Worm (Caenorhabditis elegans) whole organism, L4 larva: ENCODE results near the gene K10H10.9.

Experiments used
- D1046.2 ChIP-seq: fragments of 200-800 bp; sonication (Bioruptor generic); IDR thresholded peaks from 2 replicates; pipeline ENCODE4 v1.3.6; 2022; ENCODE audit warnings: missing genetic modification characterization, missing compliant biosample characterization
- F37D6.2 ChIP-seq: sonication (generic microtip); optimal IDR thresholded peaks from 2 replicates; lab custom pipeline; 2016; ENCODE audit warnings: mild to moderate bottlenecking, missing genetic modification characterization, missing compliant biosample characterization
- T26A8.4 ChIP-seq: fragments of 200-800 bp; sonication (Bioruptor generic); IDR thresholded peaks from 2 replicates; pipeline ENCODE4 v1.3.6; 2022; ENCODE audit warnings: missing genetic modification characterization, missing compliant biosample characterization
- aha-1 ChIP-seq: fragments of 150-350 bp; peaks from one replicate; lab custom pipeline; 2014; ENCODE audit warnings: missing biosample characterization, missing genetic modification characterization
- aly-2 ChIP-seq: sonication (generic microtip); optimal IDR thresholded peaks from 2 replicates; lab custom pipeline; 2018; ENCODE audit warnings: missing biosample characterization, missing genetic modification characterization
- ama-1 ChIP-seq: fragments of 150-350 bp; optimal IDR thresholded peaks from 2 replicates; lab custom pipeline; 2014; ENCODE audit warnings: inconsistent platforms, mixed read lengths
- ceh-20 ChIP-seq: fragments of 200-800 bp; sonication (Bioruptor generic); IDR thresholded peaks from 2 replicates; pipeline ENCODE4 v1.3.6; 2022; ENCODE audit warnings: missing genetic modification reagents, missing genetic modification characterization, missing compliant biosample characterization
- ceh-32 ChIP-seq: sonication (generic microtip); optimal IDR thresholded peaks from 2 replicates; lab custom pipeline; 2016; ENCODE audit warnings: mild to moderate bottlenecking, missing genetic modification characterization, missing compliant biosample characterization; ENCODE audit not compliant: poor library complexity
- ces-1 ChIP-seq: fragments of 150-350 bp; sonication (generic microtip); optimal IDR thresholded peaks from 4 replicates; lab custom pipeline; 2014; ENCODE audit warnings: missing biosample characterization, missing genetic modification reagents, missing genetic modification characterization
- daf-12 ChIP-seq: fragments of 150-350 bp; optimal IDR thresholded peaks from 2 replicates; lab custom pipeline; 2014; ENCODE audit warnings: missing biosample characterization, missing genetic modification reagents, missing genetic modification characterization
- daf-19 ChIP-seq: fragments of 200-800 bp; sonication (Bioruptor generic); conservative IDR thresholded peaks from 2 replicates; pipeline ENCODE4 v1.3.6; 2022; ENCODE audit warnings: missing genetic modification characterization, missing compliant biosample characterization
- dmd-6 ChIP-seq: fragments of 200-800 bp; sonication (Bioruptor generic); IDR thresholded peaks from 2 replicates; pipeline ENCODE4 v1.3.6; 2022; ENCODE audit warnings: missing genetic modification reagents, missing genetic modification characterization, missing compliant biosample characterization
- dmd-9 ChIP-seq: fragments of 200-800 bp; sonication (Bioruptor generic); IDR thresholded peaks from 2 replicates; pipeline ENCODE4 v1.3.6; 2022; ENCODE audit warnings: missing genetic modification reagents, missing genetic modification characterization, missing compliant biosample characterization
- dpl-1 ChIP-seq: fragments of 150-350 bp; optimal IDR thresholded peaks from 2 replicates; lab custom pipeline; 2014; ENCODE audit warnings: missing biosample characterization, missing genetic modification reagents, missing genetic modification characterization
- dve-1 ChIP-seq: sonication (generic microtip); optimal IDR thresholded peaks from 2 replicates; lab custom pipeline; 2017; ENCODE audit warnings: antibody characterized with exemption, mild to moderate bottlenecking, missing genetic modification characterization, missing compliant biosample characterization; ENCODE audit not compliant: insufficient read depth
- fkh-10 ChIP-seq: fragments of 150-350 bp; optimal IDR thresholded peaks from 2 replicates; lab custom pipeline; 2014; ENCODE audit warnings: missing biosample characterization, missing genetic modification reagents, missing genetic modification characterization
- hif-1 ChIP-seq, 2 experiments: sonication (generic microtip); optimal IDR thresholded peaks; 2 replicates each; lab custom pipeline; 2016 to 2017; ENCODE audit warnings: missing compliant biosample characterization in 2 of 2, missing genetic modification characterization in 2 of 2, missing genetic modification reagents in 2 of 2, missing genotype in 2 of 2, mild to moderate bottlenecking in 1 of 2
- hlh-11 ChIP-seq: fragments of 200-800 bp; sonication (Bioruptor generic); optimal IDR thresholded peaks from 2 replicates; lab custom pipeline; 2018; ENCODE audit warnings: mild to moderate bottlenecking, missing genetic modification characterization, missing compliant biosample characterization
- hlh-30 ChIP-seq: sonication (generic microtip); optimal IDR thresholded peaks from 2 replicates; lab custom pipeline; 2017; ENCODE audit warnings: antibody characterized with exemption, mild to moderate bottlenecking, missing genetic modification characterization, missing compliant biosample characterization; ENCODE audit not compliant: insufficient read depth
- hmg-1.1 ChIP-seq: fragments of 200-800 bp; sonication (Bioruptor generic); IDR thresholded peaks from 2 replicates; pipeline ENCODE4 v1.3.6; 2022; ENCODE audit warnings: missing genetic modification reagents, missing genetic modification characterization, missing compliant biosample characterization
- lim-7 ChIP-seq: fragments of 200-800 bp; sonication (Bioruptor generic); IDR thresholded peaks from 2 replicates; pipeline ENCODE4 v1.3.6; 2022; ENCODE audit warnings: missing genetic modification characterization, missing compliant biosample characterization
- lin-1 ChIP-seq: fragments of 200-800 bp; sonication (Bioruptor generic); IDR thresholded peaks from 2 replicates; pipeline ENCODE4 v1.3.6; 2022; ENCODE audit warnings: missing genetic modification reagents, missing genetic modification characterization, missing compliant biosample characterization
- lin-13 ChIP-seq: fragments of 150-350 bp; optimal IDR thresholded peaks from 2 replicates; lab custom pipeline; 2014; ENCODE audit warnings: missing biosample characterization, missing genetic modification reagents, missing genetic modification characterization
- lin-15B ChIP-seq: fragments of 150-350 bp; sonication (generic microtip); optimal IDR thresholded peaks from 3 replicates; lab custom pipeline; 2014; ENCODE audit warnings: missing biosample characterization, missing genetic modification characterization
- lin-38 ChIP-seq: fragments of 200-800 bp; sonication (Bioruptor generic); IDR thresholded peaks from 2 replicates; pipeline ENCODE4 v1.3.6; 2022; ENCODE audit warnings: missing genetic modification reagents, missing genetic modification characterization, missing compliant biosample characterization
- lsy-2 ChIP-seq, 2 experiments: fragments of 150-350 bp in 1 of 2; sonication (generic microtip) in 1 of 2; optimal IDR thresholded peaks; 2 replicates each; lab custom pipeline; 2014 to 2017; ENCODE audit warnings: missing biosample characterization in 2 of 2, missing genetic modification characterization in 2 of 2
- madf-5 ChIP-seq, 2 experiments: fragments of 200-800 bp; sonication (Bioruptor generic); IDR thresholded peaks; 2 replicates each; pipeline ENCODE4 v1.3.6; 2022; ENCODE audit warnings: missing compliant biosample characterization in 2 of 2, missing genetic modification characterization in 2 of 2
- mdl-1 ChIP-seq, 2 experiments: fragments of 150-350 bp in 1 of 2; sonication (generic microtip) in 1 of 2; optimal IDR thresholded peaks; 2 replicates each; lab custom pipeline; 2014 to 2017; ENCODE audit warnings: missing biosample characterization in 2 of 2, missing genetic modification characterization in 2 of 2
- mep-1 ChIP-seq: fragments of 150-350 bp; sonication (generic microtip); optimal IDR thresholded peaks from 3 replicates; lab custom pipeline; 2014; ENCODE audit warnings: missing biosample characterization, missing genetic modification characterization
- mes-2 ChIP-seq: sonication (generic microtip); optimal IDR thresholded peaks from 2 replicates; lab custom pipeline; 2016; ENCODE audit warnings: missing genotype, mild to moderate bottlenecking, missing genetic modification characterization, missing compliant biosample characterization; ENCODE audit not compliant: poor library complexity, severe bottlenecking
- mxl-3 ChIP-seq: fragments of 200-800 bp; sonication (Bioruptor generic); optimal IDR thresholded peaks from 2 replicates; lab custom pipeline; 2018; ENCODE audit warnings: mild to moderate bottlenecking, missing genetic modification characterization, missing compliant biosample characterization
- nhr-102 ChIP-seq: sonication (generic microtip); optimal IDR thresholded peaks from 2 replicates; lab custom pipeline; 2016; ENCODE audit warnings: mild to moderate bottlenecking, missing genetic modification characterization, moderate library complexity, missing compliant biosample characterization
- nhr-11 ChIP-seq: fragments of 150-350 bp; optimal IDR thresholded peaks from 2 replicates; lab custom pipeline; 2014; ENCODE audit warnings: missing biosample characterization, missing genetic modification characterization
- nhr-111 ChIP-seq: fragments of 200-800 bp; sonication (Bioruptor generic); optimal IDR thresholded peaks from 2 replicates; lab custom pipeline; 2018; ENCODE audit warnings: mild to moderate bottlenecking, missing genetic modification characterization, missing compliant biosample characterization
- nhr-28 ChIP-seq: fragments of 150-350 bp; optimal IDR thresholded peaks from 2 replicates; lab custom pipeline; 2014; ENCODE audit warnings: missing biosample characterization, missing genetic modification characterization
- nhr-41 ChIP-seq: fragments of 200-800 bp; sonication (Bioruptor generic); IDR thresholded peaks from 2 replicates; pipeline ENCODE4 v1.3.6; 2022; ENCODE audit warnings: missing genetic modification reagents, missing genetic modification characterization, missing compliant biosample characterization
- nhr-42 ChIP-seq: fragments of 200-800 bp; sonication (Bioruptor generic); IDR thresholded peaks from 2 replicates; pipeline ENCODE4 v1.3.6; 2022; ENCODE audit warnings: missing genetic modification characterization, missing compliant biosample characterization
- nhr-48 ChIP-seq: sonication (generic microtip); optimal IDR thresholded peaks from 2 replicates; lab custom pipeline; 2016; ENCODE audit warnings: mild to moderate bottlenecking, missing genetic modification characterization, missing compliant biosample characterization
- nhr-77 ChIP-seq: fragments of 150-350 bp; optimal IDR thresholded peaks from 2 replicates; lab custom pipeline; 2014; ENCODE audit warnings: missing biosample characterization, missing genetic modification characterization
- pqm-1 ChIP-seq: sonication (generic microtip); optimal IDR thresholded peaks from 2 replicates; lab custom pipeline; 2017; ENCODE audit warnings: missing biosample characterization, missing genetic modification characterization
- rbr-2 ChIP-seq: sonication (generic microtip); optimal IDR thresholded peaks from 2 replicates; lab custom pipeline; 2016; ENCODE audit warnings: missing genotype, missing genetic modification characterization, missing compliant biosample characterization
- snpc-1.2 ChIP-seq: fragments of 200-800 bp; sonication (Bioruptor generic); IDR thresholded peaks from 2 replicates; pipeline ENCODE4 v1.3.6; 2022; ENCODE audit warnings: missing genetic modification reagents, missing genetic modification characterization, missing compliant biosample characterization
- spr-1 ChIP-seq: sonication (generic microtip); optimal IDR thresholded peaks from 2 replicates; lab custom pipeline; 2016; ENCODE audit warnings: mild to moderate bottlenecking, missing genetic modification characterization, missing compliant biosample characterization
- spr-3 ChIP-seq: fragments of 200-800 bp; sonication (Bioruptor generic); optimal IDR thresholded peaks from 2 replicates; lab custom pipeline; 2018; ENCODE audit warnings: mild to moderate bottlenecking, missing genetic modification characterization, missing compliant biosample characterization
- tra-1 ChIP-seq: fragments of 200-800 bp; sonication (Bioruptor generic); IDR thresholded peaks from 2 replicates; pipeline ENCODE4 v1.3.6; 2022; ENCODE audit warnings: missing genetic modification reagents, missing genetic modification characterization, missing compliant biosample characterization
- vab-7 ChIP-seq: fragments of 200-800 bp; sonication (Bioruptor generic); IDR thresholded peaks from 2 replicates; pipeline ENCODE4 v1.3.6; 2022; ENCODE audit warnings: missing genetic modification reagents, missing genetic modification characterization, missing compliant biosample characterization
- zag-1 ChIP-seq: fragments of 150-350 bp; optimal IDR thresholded peaks from 2 replicates; lab custom pipeline; 2014; ENCODE audit warnings: missing biosample characterization, missing genetic modification characterization
- zfp-2 ChIP-seq: sonication (generic microtip); optimal IDR thresholded peaks from 2 replicates; lab custom pipeline; 2016; ENCODE audit warnings: mild to moderate bottlenecking, missing genetic modification characterization, missing compliant biosample characterization
- zfp-3 ChIP-seq: fragments of 200-800 bp; sonication (Bioruptor generic); conservative IDR thresholded peaks from 2 replicates; pipeline ENCODE4 v1.3.6; 2022; ENCODE audit warnings: missing genetic modification reagents, missing genetic modification characterization, missing compliant biosample characterization
- zip-2 ChIP-seq: fragments of 150-350 bp; optimal IDR thresholded peaks from 2 replicates; lab custom pipeline; 2014; ENCODE audit warnings: missing biosample characterization, missing genetic modification characterization
- ztf-11 ChIP-seq: fragments of 150-350 bp; optimal IDR thresholded peaks from 2 replicates; lab custom pipeline; 2014; ENCODE audit warnings: missing biosample characterization, missing genetic modification characterization
- ztf-7 ChIP-seq: fragments of 150-350 bp; optimal IDR thresholded peaks from 2 replicates; lab custom pipeline; 2014; ENCODE audit warnings: missing biosample characterization, missing genetic modification characterization

Gene K10H10.9

DNA sequence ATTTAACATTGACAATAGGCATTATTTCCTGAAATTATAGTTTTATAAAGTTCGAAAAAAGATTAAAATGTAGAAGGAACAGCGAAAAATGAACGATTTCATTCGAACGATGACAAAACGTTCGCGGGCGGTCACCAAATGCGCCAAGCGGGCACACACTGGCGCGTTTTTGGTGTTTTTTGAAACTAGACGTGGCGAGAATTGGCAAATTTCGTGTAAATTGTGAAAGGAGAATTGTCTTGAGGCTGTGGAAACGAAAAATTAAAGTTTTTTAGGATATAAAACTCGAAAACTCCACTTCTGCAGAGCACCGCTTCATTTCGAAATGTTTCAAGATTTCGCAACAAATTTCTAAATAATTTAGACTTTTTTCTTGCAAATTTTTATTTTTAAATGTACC is 26.3 kb downstream of the K10H10.9 start, which contains the start of gene usp-14:
TSS of gene usp-14 (minus strand) at position 28 of the 400 bp plus-strand sequence.
- TF ChIP-seq dmd-6 = peak; percentile 53
- TF ChIP-seq hlh-30 (tag; lab: Kevin White, UChicago) = peak; percentile 18
- no peak for TF ChIP-seq snpc-1.2 (GFP tag; lab: Robert Waterston, UW)
- TF ChIP-seq hlh-11 = peak; percentile 57
- no peak for TF ChIP-seq aly-2 (tag; lab: Kevin White, UChicago)
- peak; percentile 21 for TF ChIP-seq fkh-10 (GFP tag; lab: Kevin White, UChicago)
- TF ChIP-seq T26A8.4 (GFP tag; lab: Robert Waterston, UW) = 0 out of 2 replicates have a peak, but pooled peaks have one; percentile 23
- peak; percentile 71 for TF ChIP-seq lin-38 (GFP tag; lab: Robert Waterston, UW)
- peak in 1 of 2 experiments; percentile 79 for TF ChIP-seq lsy-2 (tag; optimal IDR thresholded peaks at IDR 0.05; lab: Kevin White, UChicago)
- TF ChIP-seq ama-1 = no peak
- TF ChIP-seq nhr-48 (tag; lab: Kevin White, UChicago) = no peak
- TF ChIP-seq nhr-111 (GFP tag; lab: Kevin White, UChicago) = no peak
- no peak for TF ChIP-seq D1046.2 (GFP tag; lab: Robert Waterston, UW)
- TF ChIP-seq nhr-41 (GFP tag; lab: Robert Waterston, UW) = no peak
- peak; percentile 15 for TF ChIP-seq nhr-102 (tag; lab: Kevin White, UChicago)
- TF ChIP-seq hif-1 (tag; optimal IDR thresholded peaks at IDR 0.05; lab: Kevin White, UChicago) = peak in 1 of 2 experiments; percentile 71
- peak; percentile 80 for TF ChIP-seq nhr-42 (GFP tag; lab: Robert Waterston, UW)
- TF ChIP-seq mep-1 (tag; lab: Kevin White, UChicago) = peak; percentile 53
- TF ChIP-seq rbr-2 (tag; lab: Kevin White, UChicago) = peak; percentile 44
- TF ChIP-seq hmg-1.1 (GFP tag; lab: Robert Waterston, UW) = peak; percentile 55; the same call in 1 of the 2 replicates
- no peak for TF ChIP-seq ztf-11
- TF ChIP-seq dve-1 (tag; lab: Kevin White, UChicago) = peak; percentile 67
- TF ChIP-seq lim-7 = no peak
- peak; percentile 24 for TF ChIP-seq spr-1 (tag; lab: Kevin White, UChicago)
- TF ChIP-seq ztf-7 (tag; lab: Kevin White, UChicago) = peak; percentile 23
- no peak for TF ChIP-seq lin-1 (GFP tag; lab: Robert Waterston, UW)
- TF ChIP-seq daf-19 (GFP tag; lab: Robert Waterston, UW) = no peak
- TF ChIP-seq mdl-1 (tag; optimal IDR thresholded peaks at IDR 0.05; lab: Kevin White, UChicago) = no peak
- TF ChIP-seq daf-12 (tag; lab: Kevin White, UChicago) = no peak
- TF ChIP-seq nhr-28 (tag; lab: Kevin White, UChicago) = peak; percentile 19
- no peak for TF ChIP-seq lin-13
- peak; percentile 81 for TF ChIP-seq mes-2 (tag; lab: Kevin White, UChicago)
- TF ChIP-seq nhr-11 (tag; lab: Kevin White, UChicago) = no peak
- TF ChIP-seq dmd-9 (GFP tag; lab: Robert Waterston, UW) = no peak
- TF ChIP-seq tra-1 (GFP tag; lab: Robert Waterston, UW) = no peak
- TF ChIP-seq pqm-1 (tag; lab: Kevin White, UChicago) = no peak
- 0 out of 2 replicates have a peak, but pooled peaks have one; percentile 23 for TF ChIP-seq zfp-3
- TF ChIP-seq ceh-20 (GFP tag; lab: Robert Waterston, UW) = peak; percentile 28; the same call in 1 of the 2 replicates
- TF ChIP-seq mxl-3 (GFP tag; lab: Kevin White, UChicago) = peak; percentile 3
- peak; percentile 60 for TF ChIP-seq nhr-77
- TF ChIP-seq ces-1 (GFP tag; lab: Kevin White, UChicago) = no peak
- no peak for TF ChIP-seq zip-2
- no peak for TF ChIP-seq madf-5 (GFP tag; IDR thresholded peaks at IDR 0.05; lab: Robert Waterston, UW)
- TF ChIP-seq zag-1 (tag; lab: Kevin White, UChicago) = no peak
- no peak for TF ChIP-seq zfp-2 (tag; lab: Kevin White, UChicago)
- peak; percentile 98 for TF ChIP-seq aha-1 (tag; lab: Kevin White, UChicago)
- TF ChIP-seq F37D6.2 (tag; lab: Kevin White, UChicago) = peak; percentile 15
- peak; percentile 86 for TF ChIP-seq dpl-1 (GFP tag; lab: Kevin White, UChicago)
- no peak for TF ChIP-seq spr-3
- 0 out of 2 replicates have a peak, but pooled peaks have one; percentile 16 for TF ChIP-seq vab-7 (GFP tag; lab: Robert Waterston, UW)
- TF ChIP-seq ceh-32 (tag; lab: Kevin White, UChicago) = no peak
- no peak for TF ChIP-seq lin-15B
